Worm (Caenorhabditis elegans) whole organism, L4 larva: ENCODE results near the gene his-71.

ENCODE experiments used
- D1046.2 ChIP-seq: fragments of 200-800 bp; sonication (Bioruptor generic); IDR thresholded peaks from 2 replicates; pipeline ENCODE4 v1.3.6; 2022; ENCODE audit warnings: missing genetic modification characterization, missing compliant biosample characterization
- F26F4.8 ChIP-seq: fragments of 200-800 bp; sonication (Bioruptor generic); conservative IDR thresholded peaks from 2 replicates; pipeline ENCODE4 v1.3.6; 2022; ENCODE audit warnings: missing genetic modification characterization, missing compliant biosample characterization
- F49E8.2 ChIP-seq: sonication (generic microtip); optimal IDR thresholded peaks from 2 replicates; lab custom pipeline; 2016; ENCODE audit warnings: missing compliant biosample characterization, mild to moderate bottlenecking, missing genetic modification characterization, borderline replicate concordance
- R02D3.7 ChIP-seq: fragments of 150-350 bp; sonication (generic microtip); optimal IDR thresholded peaks from 3 replicates; lab custom pipeline; 2014; ENCODE audit warnings: missing biosample characterization, missing genetic modification characterization
- T20F7.1 ChIP-seq: fragments of 200-800 bp; sonication (Bioruptor generic); optimal IDR thresholded peaks from 2 replicates; lab custom pipeline; 2018; ENCODE audit warnings: mild to moderate bottlenecking, missing genetic modification characterization, missing compliant biosample characterization
- Y105C5A.15 ChIP-seq: fragments of 200-800 bp; sonication (Bioruptor generic); IDR thresholded peaks from 2 replicates; pipeline ENCODE4 v1.3.6; 2022; ENCODE audit warnings: missing genetic modification characterization, missing compliant biosample characterization
- Y48G9A.11 ChIP-seq: fragments of 200-800 bp; sonication (Bioruptor generic); IDR thresholded peaks from 2 replicates; pipeline ENCODE4 v1.3.6; 2022; ENCODE audit warnings: missing genetic modification reagents, missing genetic modification characterization, missing compliant biosample characterization
- Y75B8A.6 ChIP-seq: fragments of 200-800 bp; sonication (Bioruptor generic); IDR thresholded peaks from 2 replicates; pipeline ENCODE4 v1.3.6; 2022; ENCODE audit warnings: missing genetic modification reagents, missing genetic modification characterization, missing compliant biosample characterization
- ZK546.5 ChIP-seq, 2 experiments: sonication (generic microtip); optimal IDR thresholded peaks; 2 replicates each; lab custom pipeline; 2017; ENCODE audit warnings: missing biosample characterization in 2 of 2, missing genetic modification characterization in 2 of 2
- ama-1 ChIP-seq: fragments of 150-350 bp; optimal IDR thresholded peaks from 2 replicates; lab custom pipeline; 2014; ENCODE audit warnings: inconsistent platforms, mixed read lengths
- attf-4 ChIP-seq: sonication (generic microtip); optimal IDR thresholded peaks from 3 replicates; lab custom pipeline; 2017; ENCODE audit warnings: missing biosample characterization, missing genetic modification characterization
- ceh-20 ChIP-seq: fragments of 200-800 bp; sonication (Bioruptor generic); IDR thresholded peaks from 2 replicates; pipeline ENCODE4 v1.3.6; 2022; ENCODE audit warnings: missing genetic modification reagents, missing genetic modification characterization, missing compliant biosample characterization
- cey-2 ChIP-seq: sonication (generic microtip); optimal IDR thresholded peaks from 3 replicates; lab custom pipeline; 2017; ENCODE audit warnings: missing genetic modification characterization, mild to moderate bottlenecking, missing compliant biosample characterization, antibody characterized with exemption, borderline replicate concordance; ENCODE audit not compliant: insufficient read depth
- ctbp-1 ChIP-seq: fragments of 200-800 bp; sonication (Bioruptor generic); IDR thresholded peaks from 2 replicates; pipeline ENCODE4 v1.3.6; 2022; ENCODE audit warnings: missing genetic modification reagents, missing genetic modification characterization, missing compliant biosample characterization
- daf-12 ChIP-seq: fragments of 150-350 bp; optimal IDR thresholded peaks from 2 replicates; lab custom pipeline; 2014; ENCODE audit warnings: missing biosample characterization, missing genetic modification reagents, missing genetic modification characterization
- daf-8 ChIP-seq: fragments of 200-800 bp; sonication (Bioruptor generic); IDR thresholded peaks from 2 replicates; pipeline ENCODE4 v1.3.6; 2022; ENCODE audit warnings: missing genetic modification characterization, missing compliant biosample characterization
- dmd-9 ChIP-seq: fragments of 200-800 bp; sonication (Bioruptor generic); IDR thresholded peaks from 2 replicates; pipeline ENCODE4 v1.3.6; 2022; ENCODE audit warnings: missing genetic modification reagents, missing genetic modification characterization, missing compliant biosample characterization
- duxl-1 ChIP-seq: sonication (generic microtip); optimal IDR thresholded peaks from 2 replicates; lab custom pipeline; 2016; ENCODE audit warnings: mild to moderate bottlenecking, missing genetic modification characterization, moderate library complexity, missing compliant biosample characterization; ENCODE audit not compliant: poor library complexity
- hlh-11 ChIP-seq: fragments of 200-800 bp; sonication (Bioruptor generic); optimal IDR thresholded peaks from 2 replicates; lab custom pipeline; 2018; ENCODE audit warnings: mild to moderate bottlenecking, missing genetic modification characterization, missing compliant biosample characterization
- hlh-30 ChIP-seq: sonication (generic microtip); optimal IDR thresholded peaks from 2 replicates; lab custom pipeline; 2017; ENCODE audit warnings: antibody characterized with exemption, mild to moderate bottlenecking, missing genetic modification characterization, missing compliant biosample characterization; ENCODE audit not compliant: insufficient read depth
- hmg-1.1 ChIP-seq: fragments of 200-800 bp; sonication (Bioruptor generic); IDR thresholded peaks from 2 replicates; pipeline ENCODE4 v1.3.6; 2022; ENCODE audit warnings: missing genetic modification reagents, missing genetic modification characterization, missing compliant biosample characterization
- lin-38 ChIP-seq: fragments of 200-800 bp; sonication (Bioruptor generic); IDR thresholded peaks from 2 replicates; pipeline ENCODE4 v1.3.6; 2022; ENCODE audit warnings: missing genetic modification reagents, missing genetic modification characterization, missing compliant biosample characterization
- lsy-2 ChIP-seq, 2 experiments: fragments of 150-350 bp in 1 of 2; sonication (generic microtip) in 1 of 2; optimal IDR thresholded peaks; 2 replicates each; lab custom pipeline; 2014 to 2017; ENCODE audit warnings: missing biosample characterization in 2 of 2, missing genetic modification characterization in 2 of 2
- madf-5 ChIP-seq, 2 experiments: fragments of 200-800 bp; sonication (Bioruptor generic); IDR thresholded peaks; 2 replicates each; pipeline ENCODE4 v1.3.6; 2022; ENCODE audit warnings: missing compliant biosample characterization in 2 of 2, missing genetic modification characterization in 2 of 2
- mdl-1 ChIP-seq, 2 experiments: fragments of 150-350 bp in 1 of 2; sonication (generic microtip) in 1 of 2; optimal IDR thresholded peaks; 2 replicates each; lab custom pipeline; 2014 to 2017; ENCODE audit warnings: missing biosample characterization in 2 of 2, missing genetic modification characterization in 2 of 2
- mdt-29 ChIP-seq: fragments of 200-800 bp; sonication (Bioruptor generic); IDR thresholded peaks from 2 replicates; pipeline ENCODE4 v1.3.6; 2022; ENCODE audit warnings: missing genetic modification reagents, missing genetic modification characterization, missing compliant biosample characterization
- mep-1 ChIP-seq: fragments of 150-350 bp; sonication (generic microtip); optimal IDR thresholded peaks from 3 replicates; lab custom pipeline; 2014; ENCODE audit warnings: missing biosample characterization, missing genetic modification characterization
- mes-2 ChIP-seq: sonication (generic microtip); optimal IDR thresholded peaks from 2 replicates; lab custom pipeline; 2016; ENCODE audit warnings: missing genotype, mild to moderate bottlenecking, missing genetic modification characterization, missing compliant biosample characterization; ENCODE audit not compliant: poor library complexity, severe bottlenecking
- mxl-2 ChIP-seq: fragments of 200-800 bp; sonication (Bioruptor generic); conservative IDR thresholded peaks from 2 replicates; pipeline ENCODE4 v1.3.6; 2022; ENCODE audit warnings: missing genetic modification reagents, missing genetic modification characterization, missing compliant biosample characterization
- mxl-3 ChIP-seq: fragments of 200-800 bp; sonication (Bioruptor generic); optimal IDR thresholded peaks from 2 replicates; lab custom pipeline; 2018; ENCODE audit warnings: mild to moderate bottlenecking, missing genetic modification characterization, missing compliant biosample characterization
- nhr-10 ChIP-seq: fragments of 150-350 bp; optimal IDR thresholded peaks from 2 replicates; lab custom pipeline; 2014; ENCODE audit warnings: missing biosample characterization, missing genetic modification characterization
- nhr-102 ChIP-seq: sonication (generic microtip); optimal IDR thresholded peaks from 2 replicates; lab custom pipeline; 2016; ENCODE audit warnings: mild to moderate bottlenecking, missing genetic modification characterization, moderate library complexity, missing compliant biosample characterization
- nhr-111 ChIP-seq: fragments of 200-800 bp; sonication (Bioruptor generic); optimal IDR thresholded peaks from 2 replicates; lab custom pipeline; 2018; ENCODE audit warnings: mild to moderate bottlenecking, missing genetic modification characterization, missing compliant biosample characterization
- nhr-237 ChIP-seq: sonication (generic microtip); optimal IDR thresholded peaks from 2 replicates; lab custom pipeline; 2017; ENCODE audit warnings: missing biosample characterization, missing genetic modification characterization
- nhr-28 ChIP-seq: fragments of 150-350 bp; optimal IDR thresholded peaks from 2 replicates; lab custom pipeline; 2014; ENCODE audit warnings: missing biosample characterization, missing genetic modification characterization
- nhr-48 ChIP-seq: sonication (generic microtip); optimal IDR thresholded peaks from 2 replicates; lab custom pipeline; 2016; ENCODE audit warnings: mild to moderate bottlenecking, missing genetic modification characterization, missing compliant biosample characterization
- nhr-77 ChIP-seq: fragments of 150-350 bp; optimal IDR thresholded peaks from 2 replicates; lab custom pipeline; 2014; ENCODE audit warnings: missing biosample characterization, missing genetic modification characterization
- pha-4 ChIP-seq, 2 experiments: fragments of 150-350 bp in 1 of 2; fragments of 200-800 bp in 1 of 2; sonication (Bioruptor generic) in 1 of 2; IDR thresholded peaks in 1 of 2; optimal IDR thresholded peaks in 1 of 2; 2 replicates each; pipeline versions ENCODE4 v1.3.6 to Lab custom; 2014 to 2022; ENCODE audit warnings: missing genetic modification characterization in 2 of 2, missing genetic modification reagents in 2 of 2, missing biosample characterization in 1 of 2, missing compliant biosample characterization in 1 of 2
- php-3 ChIP-seq: fragments of 200-800 bp; sonication (Bioruptor generic); IDR thresholded peaks from 2 replicates; pipeline ENCODE4 v1.3.6; 2022; ENCODE audit warnings: missing genetic modification reagents, missing genetic modification characterization, missing compliant biosample characterization
- pqm-1 ChIP-seq: sonication (generic microtip); optimal IDR thresholded peaks from 2 replicates; lab custom pipeline; 2017; ENCODE audit warnings: missing biosample characterization, missing genetic modification characterization
- rbr-2 ChIP-seq: sonication (generic microtip); optimal IDR thresholded peaks from 2 replicates; lab custom pipeline; 2016; ENCODE audit warnings: missing genotype, missing genetic modification characterization, missing compliant biosample characterization
- saeg-2 ChIP-seq: fragments of 200-800 bp; sonication (Bioruptor generic); IDR thresholded peaks from 2 replicates; pipeline ENCODE4 v1.3.6; 2022; ENCODE audit warnings: missing genetic modification reagents, missing genetic modification characterization, missing compliant biosample characterization
- set-16 ChIP-seq: fragments of 200-800 bp; sonication (Bioruptor generic); IDR thresholded peaks from 2 replicates; pipeline ENCODE4 v1.3.6; 2022; ENCODE audit warnings: missing genetic modification reagents, missing genetic modification characterization, missing compliant biosample characterization
- skn-1 ChIP-seq: fragments of 150-350 bp; optimal IDR thresholded peaks from 2 replicates; lab custom pipeline; 2014; ENCODE audit warnings: missing biosample characterization, missing genetic modification characterization
- snpc-1.2 ChIP-seq: fragments of 200-800 bp; sonication (Bioruptor generic); IDR thresholded peaks from 2 replicates; pipeline ENCODE4 v1.3.6; 2022; ENCODE audit warnings: missing genetic modification reagents, missing genetic modification characterization, missing compliant biosample characterization
- spr-1 ChIP-seq: sonication (generic microtip); optimal IDR thresholded peaks from 2 replicates; lab custom pipeline; 2016; ENCODE audit warnings: mild to moderate bottlenecking, missing genetic modification characterization, missing compliant biosample characterization
- tra-1 ChIP-seq: fragments of 200-800 bp; sonication (Bioruptor generic); IDR thresholded peaks from 2 replicates; pipeline ENCODE4 v1.3.6; 2022; ENCODE audit warnings: missing genetic modification reagents, missing genetic modification characterization, missing compliant biosample characterization
- vab-7 ChIP-seq: fragments of 200-800 bp; sonication (Bioruptor generic); IDR thresholded peaks from 2 replicates; pipeline ENCODE4 v1.3.6; 2022; ENCODE audit warnings: missing genetic modification reagents, missing genetic modification characterization, missing compliant biosample characterization
- zfp-3 ChIP-seq: fragments of 200-800 bp; sonication (Bioruptor generic); conservative IDR thresholded peaks from 2 replicates; pipeline ENCODE4 v1.3.6; 2022; ENCODE audit warnings: missing genetic modification reagents, missing genetic modification characterization, missing compliant biosample characterization
- zip-11 ChIP-seq: fragments of 200-800 bp; sonication (Bioruptor generic); IDR thresholded peaks from 2 replicates; pipeline ENCODE4 v1.3.6; 2022; ENCODE audit warnings: missing genetic modification characterization, missing compliant biosample characterization

his-71 gene

ce11 chrX:7951578-7951977, 30.3 kb downstream of the his-71 start (continued):
- peak; percentile 88 for TF ChIP-seq mdt-29 (GFP tag; lab: Robert Waterston, UW)
- no peak for TF ChIP-seq zip-11 (GFP tag; lab: Robert Waterston, UW)
- TF ChIP-seq mdl-1 (tag; optimal IDR thresholded peaks at IDR 0.05; lab: Kevin White, UChicago): peak; percentile 52 to 85
- no peak for TF ChIP-seq madf-5 (GFP tag; IDR thresholded peaks at IDR 0.05; lab: Robert Waterston, UW)
- peak; percentile 85 for TF ChIP-seq ceh-20 (GFP tag; lab: Robert Waterston, UW)
- peak; percentile 58 for TF ChIP-seq mes-2 (tag; lab: Kevin White, UChicago)
- TF ChIP-seq spr-1 (tag; lab: Kevin White, UChicago): peak; percentile 48
- no peak for TF ChIP-seq mxl-2
- TF ChIP-seq set-16 (GFP tag; lab: Robert Waterston, UW): peak; percentile 83
- peak; percentile 40; the same call in 1 of the 2 replicates for TF ChIP-seq vab-7
- TF ChIP-seq attf-4: no peak
- peak; percentile 54 for TF ChIP-seq nhr-48 (tag; lab: Kevin White, UChicago)
- no peak for TF ChIP-seq skn-1 (tag; lab: Kevin White, UChicago)
- TF ChIP-seq nhr-77 (tag; lab: Kevin White, UChicago): no peak
- no peak for TF ChIP-seq snpc-1.2
- no peak for TF ChIP-seq duxl-1 (tag; lab: Kevin White, UChicago)
- TF ChIP-seq nhr-28 (tag; lab: Kevin White, UChicago): peak; percentile 63
- TF ChIP-seq pha-4 (GFP tag; IDR thresholded peaks at IDR 0.05; lab: Robert Waterston, UW): no peak
- no peak for TF ChIP-seq pha-4 (tag; optimal IDR thresholded peaks at IDR 0.05; lab: Kevin White, UChicago)
- no peak for TF ChIP-seq R02D3.7 (tag; lab: Kevin White, UChicago)
- peak; percentile 98 for TF ChIP-seq hlh-11 (tag; lab: Kevin White, UChicago)
- no peak for TF ChIP-seq zfp-3 (GFP tag; lab: Robert Waterston, UW)
- no peak for TF ChIP-seq Y105C5A.15
- TF ChIP-seq D1046.2 (GFP tag; lab: Robert Waterston, UW): 0 out of 2 replicates have a peak, but pooled peaks have one; percentile 37
- TF ChIP-seq nhr-111 (GFP tag; lab: Kevin White, UChicago): no peak
- peak; percentile 83 for TF ChIP-seq rbr-2
- TF ChIP-seq nhr-237: no peak
- no peak for TF ChIP-seq nhr-10 (tag; lab: Kevin White, UChicago)
- TF ChIP-seq F26F4.8 (GFP tag; lab: Robert Waterston, UW): no peak
- 0 out of 2 replicates have a peak, but pooled peaks have one; percentile 67 for TF ChIP-seq saeg-2 (GFP tag; lab: Robert Waterston, UW)
- TF ChIP-seq daf-8 (GFP tag; lab: Robert Waterston, UW): no peak
- TF ChIP-seq T20F7.1: no peak
- no peak for TF ChIP-seq daf-12
- TF ChIP-seq pqm-1: no peak
- TF ChIP-seq lsy-2 (tag; optimal IDR thresholded peaks at IDR 0.05; lab: Kevin White, UChicago): peak in 1 of 2 experiments; percentile 80
- no peak for TF ChIP-seq Y48G9A.11 (GFP tag; lab: Robert Waterston, UW)
- TF ChIP-seq php-3 (GFP tag; lab: Robert Waterston, UW): peak; percentile 78
- no peak for TF ChIP-seq ama-1 (lab: Kevin White, UChicago)
- TF ChIP-seq mep-1 (tag; lab: Kevin White, UChicago): peak; percentile 82
- no peak for TF ChIP-seq Y75B8A.6
- peak; percentile 99 for TF ChIP-seq hlh-30 (tag; lab: Kevin White, UChicago)
- peak; percentile 83 for TF ChIP-seq ctbp-1 (GFP tag; lab: Robert Waterston, UW)
- TF ChIP-seq tra-1: peak; percentile 77; the same call in 1 of the 2 replicates
- no peak for TF ChIP-seq cey-2 (tag; lab: Kevin White, UChicago)
- no peak for TF ChIP-seq lin-38 (GFP tag; lab: Robert Waterston, UW)
- TF ChIP-seq ZK546.5 (tag; optimal IDR thresholded peaks at IDR 0.05; lab: Kevin White, UChicago): no peak
- peak; percentile 81 for TF ChIP-seq mxl-3 (GFP tag; lab: Kevin White, UChicago)
- peak; percentile 90 for TF ChIP-seq hmg-1.1 (GFP tag; lab: Robert Waterston, UW)
- TF ChIP-seq nhr-102 (tag; lab: Kevin White, UChicago): peak; percentile 53
- TF ChIP-seq dmd-9 (GFP tag; lab: Robert Waterston, UW): no peak
- TF ChIP-seq F49E8.2 (tag; lab: Kevin White, UChicago): no peak
